Fruit fly (Drosophila melanogaster): ENCODE data around the gene Gbs-76A.

DNA sequence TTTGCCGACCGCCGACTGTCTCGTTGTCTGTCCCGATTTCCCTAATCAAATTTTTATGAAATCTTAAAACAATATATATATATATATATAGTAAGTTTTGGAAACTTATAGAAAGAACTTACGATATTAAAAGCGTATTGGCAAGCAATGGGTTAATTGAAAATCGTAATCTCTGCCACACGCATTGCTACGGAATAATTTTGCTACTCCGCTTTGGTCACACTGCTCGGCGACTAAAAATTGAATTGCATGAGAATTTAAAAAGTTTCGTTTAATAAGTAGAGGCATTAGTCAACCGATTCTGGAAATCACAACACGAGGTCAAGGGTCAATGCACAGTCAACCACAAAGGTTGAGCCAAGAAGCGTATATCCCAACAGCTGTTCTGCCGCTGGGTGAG, 31.4 kb downstream of the Gbs-76A start, which contains the start of gene Bet1:
- TF ChIP-seq usp (GFP tag; optimal IDR thresholded peaks at IDR 0.05) (no peak), psq (optimal IDR thresholded peaks at IDR 0.05) (no peak)

Data from whole organism.